Worm (Caenorhabditis elegans) whole organism, mixed stage, embryonic: ENCODE measurements around the gene lelo-3.

ENCODE experiments used
- blmp-1 ChIP-seq: fragments of 150-350 bp; optimal IDR thresholded peaks from 2 replicates; lab custom pipeline; 2014; ENCODE audit warnings: missing biosample characterization, missing genetic modification characterization
- ceh-43 ChIP-seq: fragments of 200-800 bp; sonication (Bioruptor generic); optimal IDR thresholded peaks from 2 replicates; lab custom pipeline; 2018; ENCODE audit warnings: mild to moderate bottlenecking, missing genetic modification characterization, moderate library complexity, missing compliant biosample characterization
- ces-1 ChIP-seq: fragments of 150-350 bp; optimal IDR thresholded peaks from 2 replicates; lab custom pipeline; 2014; ENCODE audit warnings: missing biosample characterization, missing genetic modification reagents, missing genetic modification characterization
- drap-1 ChIP-seq: fragments of 200-800 bp; sonication (Bioruptor generic); optimal IDR thresholded peaks from 3 replicates; lab custom pipeline; 2018; ENCODE audit warnings: mild to moderate bottlenecking, missing genetic modification characterization, missing compliant biosample characterization
- elt-3 ChIP-seq: fragments of 150-350 bp; optimal IDR thresholded peaks from 2 replicates; lab custom pipeline; 2014; ENCODE audit warnings: missing biosample characterization, missing genetic modification characterization
- hlh-1 ChIP-seq: fragments of 150-350 bp; optimal IDR thresholded peaks from 2 replicates; lab custom pipeline; 2014; ENCODE audit warnings: missing biosample characterization, missing genetic modification reagents, missing genetic modification characterization
- lin-13 ChIP-seq: fragments of 150-350 bp; optimal IDR thresholded peaks from 2 replicates; lab custom pipeline; 2014; ENCODE audit warnings: missing biosample characterization, missing genetic modification characterization
- lsy-2 ChIP-seq: fragments of 150-350 bp; optimal IDR thresholded peaks from 2 replicates; lab custom pipeline; 2014; ENCODE audit warnings: missing biosample characterization, missing genetic modification characterization
- mep-1 ChIP-seq: fragments of 150-350 bp; optimal IDR thresholded peaks from 2 replicates; lab custom pipeline; 2017; ENCODE audit warnings: missing biosample characterization, missing genetic modification reagents, missing genetic modification characterization, inconsistent platforms
- nhr-12 ChIP-seq: fragments of 150-350 bp; optimal IDR thresholded peaks from 2 replicates; lab custom pipeline; 2014; ENCODE audit warnings: missing biosample characterization, missing genetic modification characterization
- nhr-28 ChIP-seq: fragments of 150-350 bp; optimal IDR thresholded peaks from 2 replicates; lab custom pipeline; 2014; ENCODE audit warnings: missing biosample characterization, missing genetic modification characterization
- pha-4 ChIP-seq: fragments of 150-350 bp; optimal IDR thresholded peaks from 2 replicates; lab custom pipeline; 2018; ENCODE audit warnings: missing biosample characterization, missing genetic modification reagents, missing genetic modification characterization
- unc-62 ChIP-seq: fragments of 150-350 bp; optimal IDR thresholded peaks from 2 replicates; lab custom pipeline; 2014; ENCODE audit warnings: missing biosample characterization, missing genetic modification reagents, missing genetic modification characterization

ce11 chrX:5994004-5994403 lies 28.4 kb downstream of the lelo-3 start:
- no peak for TF ChIP-seq elt-3 (tag; lab: Kevin White, UChicago)
- TF ChIP-seq unc-62 (GFP tag; lab: Kevin White, UChicago): no peak
- TF ChIP-seq pha-4 (tag; lab: Kevin White, UChicago): no peak
- no peak for TF ChIP-seq blmp-1 (tag; lab: Kevin White, UChicago)
- peak; percentile 6 for TF ChIP-seq ces-1
- no peak for TF ChIP-seq lin-13 (tag; lab: Kevin White, UChicago)
- TF ChIP-seq mep-1 (tag; lab: Kevin White, UChicago): no peak
- TF ChIP-seq lsy-2 (tag; lab: Kevin White, UChicago): no peak
- no peak for TF ChIP-seq nhr-28 (tag; lab: Kevin White, UChicago)
- no peak for TF ChIP-seq nhr-12 (tag; lab: Kevin White, UChicago)
- TF ChIP-seq hlh-1 (tag; lab: Kevin White, UChicago): no peak
- no peak for TF ChIP-seq ceh-43 (GFP tag; lab: Kevin White, UChicago)
- TF ChIP-seq drap-1 (GFP tag; lab: Kevin White, UChicago): no peak
